Fruit fly (Drosophila melanogaster): ENCODE data around the gene CG12259.

The CG12259 gene

DNA sequence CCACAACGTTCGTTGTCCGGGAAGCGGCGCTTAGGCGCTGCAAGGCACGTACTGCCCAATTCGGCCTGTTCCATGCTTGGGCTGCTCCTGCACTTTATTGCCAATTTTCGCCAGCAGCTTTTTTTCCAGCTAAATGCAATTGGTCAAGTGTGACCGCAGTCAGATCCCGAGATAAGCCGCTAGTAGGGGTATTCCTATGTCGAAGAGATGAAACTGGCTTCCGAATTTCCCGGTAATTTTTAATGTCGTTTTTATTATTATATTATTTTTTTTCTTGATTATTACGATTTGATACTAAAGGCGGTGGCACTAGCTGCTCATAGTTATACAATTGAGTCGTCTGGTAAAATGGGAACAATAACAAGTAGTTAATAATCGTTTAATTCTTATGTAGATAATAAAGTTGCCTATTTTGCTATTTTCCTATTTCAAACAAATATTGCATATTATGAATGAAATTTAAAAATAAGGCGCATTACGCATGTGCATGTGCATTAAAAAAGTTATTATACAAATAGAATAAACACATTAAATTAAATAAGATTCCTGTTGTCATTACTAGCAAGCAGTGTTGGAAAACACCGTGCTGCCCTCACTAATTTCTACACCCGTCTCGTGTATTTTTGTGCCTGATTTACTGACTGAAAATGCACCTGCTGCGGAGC, 4.4 kb downstream of the CG12259 start, which contains the start of the genes CG5003 and mRpS22 (continued):
- TF ChIP-seq zen (tag; optimal IDR thresholded peaks at IDR 0.05), result peak; percentile 48
- TF ChIP-seq CG8089 (GFP tag; optimal IDR thresholded peaks at IDR 0.05), result no peak
- TF ChIP-seq trem (tag; optimal IDR thresholded peaks at IDR 0.05), result peak; percentile 11
- TF ChIP-seq CG1233 (GFP tag; optimal IDR thresholded peaks at IDR 0.05), result peak; percentile 59
- peak; percentile 18; the same call in 1 of the 2 replicates for TF ChIP-seq wor (GFP tag; IDR thresholded peaks at IDR 0.05)
- peak; percentile 69 for TF ChIP-seq CG9817 (tag; optimal IDR thresholded peaks at IDR 0.05)
- 0 out of 4 replicates have a peak, but pooled peaks have one; percentile 32 for TF ChIP-seq chinmo (GFP tag; IDR thresholded peaks at IDR 0.05; ENCODE audit: partially characterized antibody)
- no peak for TF ChIP-seq D (optimal IDR thresholded peaks at IDR 0.05)
- TF ChIP-seq D (GFP tag; optimal IDR thresholded peaks at IDR 0.05), result peak; percentile 49
- peak; percentile 6 for TF ChIP-seq sima (GFP tag; optimal IDR thresholded peaks at IDR 0.05)
- peak; percentile 7 for TF ChIP-seq HLH54F (GFP tag; optimal IDR thresholded peaks at IDR 0.05)
- peak; percentile 77 for TF ChIP-seq CG14710 (tag; optimal IDR thresholded peaks at IDR 0.05)
- peak; percentile 78 for TF ChIP-seq CG9932 (GFP tag; IDR thresholded peaks at IDR 0.05)
- peak; percentile 21; the same call in 1 of the 3 replicates for TF ChIP-seq dysf (GFP tag; IDR thresholded peaks at IDR 0.05)
- peak; percentile 19 for TF ChIP-seq tx (GFP tag; optimal IDR thresholded peaks at IDR 0.05)
- TF ChIP-seq vnd (GFP tag; IDR thresholded peaks at IDR 0.05; ENCODE audit: partially characterized antibody), result 0 out of 3 replicates have a peak, but pooled peaks have one; percentile 28
- peak; percentile 50 for TF ChIP-seq bcd (GFP tag; optimal IDR thresholded peaks at IDR 0.05)
- TF ChIP-seq CG30020 (tag; optimal IDR thresholded peaks at IDR 0.05), result peak; percentile 64
- no peak for TF ChIP-seq CG3065 (GFP tag; optimal IDR thresholded peaks at IDR 0.05)
- TF ChIP-seq HLH3B (GFP tag; IDR thresholded peaks at IDR 0.05), result no peak
- TF ChIP-seq psq (GFP tag; optimal IDR thresholded peaks at IDR 0.05), result no peak
- no peak for TF ChIP-seq CG32767 (GFP tag; IDR thresholded peaks at IDR 0.05)
- no peak for TF ChIP-seq salm (tag; optimal IDR thresholded peaks at IDR 0.05)
- TF ChIP-seq CG13296 (GFP tag; optimal IDR thresholded peaks at IDR 0.05), result peak; percentile 56
- peak; percentile 42 for TF ChIP-seq Nf-YB (GFP tag; optimal IDR thresholded peaks at IDR 0.05)
- no peak for TF ChIP-seq z (GFP tag; IDR thresholded peaks at IDR 0.05)
- peak; percentile 68 for TF ChIP-seq CG7556 (GFP tag; optimal IDR thresholded peaks at IDR 0.05)
- TF ChIP-seq CG18011 (GFP tag; optimal IDR thresholded peaks at IDR 0.05), result peak; percentile 31
- no peak for TF ChIP-seq CG43689 (GFP tag; IDR thresholded peaks at IDR 0.05)
- peak; percentile 59 for TF ChIP-seq CG2120 (GFP tag; optimal IDR thresholded peaks at IDR 0.05)
- TF ChIP-seq CG17829 (tag; optimal IDR thresholded peaks at IDR 0.05), result peak; percentile 67
- TF ChIP-seq ems (GFP tag; optimal IDR thresholded peaks at IDR 0.05), result no peak
- TF ChIP-seq bbx (GFP tag; IDR thresholded peaks at IDR 0.05; ENCODE audit: partially characterized antibody), result 0 out of 2 replicates have a peak, but pooled peaks have one; percentile 9
- TF ChIP-seq CG6654 (GFP tag; optimal IDR thresholded peaks at IDR 0.05), result peak; percentile 32
- no peak for TF ChIP-seq CG7271 (tag; optimal IDR thresholded peaks at IDR 0.05)
- TF ChIP-seq CG2712 (tag; optimal IDR thresholded peaks at IDR 0.05), result peak; percentile 69
- TF ChIP-seq CG6683 (GFP tag; optimal IDR thresholded peaks at IDR 0.05), result no peak
- no peak for TF ChIP-seq MTF-1 (GFP tag; optimal IDR thresholded peaks at IDR 0.05; ENCODE audit: borderline replicate concordance)
- TF ChIP-seq CG8281 (tag; optimal IDR thresholded peaks at IDR 0.05), result peak; percentile 8
- no peak for TF ChIP-seq ato (GFP tag; IDR thresholded peaks at IDR 0.05; ENCODE audit: partially characterized antibody)
- TF ChIP-seq Doc2 (GFP tag; IDR thresholded peaks at IDR 0.05), result no peak
- peak; percentile 58 for TF ChIP-seq CG15696 (tag; optimal IDR thresholded peaks at IDR 0.05)
- TF ChIP-seq amos (GFP tag; IDR thresholded peaks at IDR 0.05; ENCODE audit: partially characterized antibody), result peak; percentile 41; the same call in 1 of the 2 replicates
- TF ChIP-seq gfzf (GFP tag; optimal IDR thresholded peaks at IDR 0.05), result peak; percentile 67
- no peak for TF ChIP-seq zf30C (GFP tag; optimal IDR thresholded peaks at IDR 0.05)
- no peak for TF ChIP-seq Doc3 (GFP tag; IDR thresholded peaks at IDR 0.05; ENCODE audit: partially characterized antibody)
- peak; percentile 75 for TF ChIP-seq CG13424 (tag; optimal IDR thresholded peaks at IDR 0.05)
- peak; percentile 63 for TF ChIP-seq Fer2 (tag; optimal IDR thresholded peaks at IDR 0.05)

Data from whole organism, embryonic.